Fruit fly (Drosophila melanogaster) whole organism, embryonic: Measurements from ENCODE around the gene Ns1.

ENCODE experiments used
- CG10543 ChIP-seq: fragments of 200-800 bp; sonication (Bioruptor generic); optimal IDR thresholded peaks from 3 replicates; lab custom pipeline; 2017; ENCODE audit warnings: missing biosample characterization, mild to moderate bottlenecking, missing genetic modification characterization, moderate library complexity
- CG10979 ChIP-seq: fragments of 200-800 bp; sonication (Bioruptor generic); optimal IDR thresholded peaks from 2 replicates; lab custom pipeline; 2018; ENCODE audit warnings: missing biosample characterization, mild to moderate bottlenecking, missing genetic modification characterization, moderate library complexity
- CG11085 ChIP-seq: fragments of 200-800 bp; sonication (Bioruptor generic); IDR thresholded peaks from 2 replicates; pipeline ENCODE4 v1.3.6; 2022; ENCODE audit warnings: missing biosample characterization, missing genetic modification characterization
- CG12744 ChIP-seq: fragments of 200-800 bp; sonication (Bioruptor generic); optimal IDR thresholded peaks from 2 replicates; lab custom pipeline; 2016; ENCODE audit warnings: missing biosample characterization, missing genetic modification characterization
- CG15514 ChIP-seq: fragments of 200-800 bp; sonication (Bioruptor generic); optimal IDR thresholded peaks from 3 replicates; lab custom pipeline; 2017; ENCODE audit warnings: missing biosample characterization, missing genetic modification characterization, mild to moderate bottlenecking, moderate library complexity, missing genetic modification reagents
- CG18599 ChIP-seq: fragments of 200-800 bp; sonication (Bioruptor generic); optimal IDR thresholded peaks from 3 replicates; lab custom pipeline; 2017; ENCODE audit warnings: missing biosample characterization, missing genetic modification characterization, mild to moderate bottlenecking, moderate library complexity, missing genetic modification reagents
- CG2120 ChIP-seq: fragments of 200-800 bp; sonication (Bioruptor generic); optimal IDR thresholded peaks from 3 replicates; lab custom pipeline; 2016; ENCODE audit warnings: missing biosample characterization, missing genetic modification characterization
- CG30403 ChIP-seq: fragments of 200-800 bp; sonication (Bioruptor generic); optimal IDR thresholded peaks from 3 replicates; lab custom pipeline; 2016; ENCODE audit warnings: missing biosample characterization, missing genetic modification characterization
- CG3838 ChIP-seq: fragments of 200-800 bp; sonication (Bioruptor generic); optimal IDR thresholded peaks from 3 replicates; lab custom pipeline; 2016; ENCODE audit warnings: missing biosample characterization, missing genetic modification characterization
- CG3995 ChIP-seq: fragments of 200-800 bp; sonication (Bioruptor generic); optimal IDR thresholded peaks from 3 replicates; lab custom pipeline; 2016; ENCODE audit warnings: missing biosample characterization, missing genetic modification characterization
- CG7963 ChIP-seq: fragments of 200-800 bp; sonication (Bioruptor generic); IDR thresholded peaks from 3 replicates; pipeline ENCODE4 v1.3.6; 2022; ENCODE audit warnings: missing biosample characterization, missing genetic modification characterization; ENCODE audit not compliant: partially characterized antibody
- CG9727 ChIP-seq: fragments of 200-800 bp; sonication (Bioruptor generic); optimal IDR thresholded peaks from 3 replicates; lab custom pipeline; 2017; ENCODE audit warnings: missing biosample characterization, mild to moderate bottlenecking, missing genetic modification characterization
- D ChIP-seq, 2 experiments: fragments of 200-800 bp in 1 of 2; fragments of >200 bp in 1 of 2; sonication (Bioruptor generic) in 1 of 2; optimal IDR thresholded peaks; 2 replicates in 1 of 2; 3 replicates in 1 of 2; lab custom pipeline; 2017; ENCODE audit warnings: mild to moderate bottlenecking in 1 of 2, missing biosample characterization in 1 of 2, missing genetic modification characterization in 1 of 2, missing genetic modification reagents in 1 of 2
- E2f2 ChIP-seq: fragments of 200-800 bp; sonication (Bioruptor generic); IDR thresholded peaks from 2 replicates; pipeline ENCODE4 v1.3.6; 2022; ENCODE audit warnings: missing biosample characterization, missing genetic modification characterization
- HLH4C ChIP-seq: fragments of 200-800 bp; sonication (Bioruptor generic); IDR thresholded peaks from 3 replicates; pipeline ENCODE4 v1.3.6; 2022; ENCODE audit warnings: missing biosample characterization, missing genetic modification characterization; ENCODE audit not compliant: partially characterized antibody
- HmgZ ChIP-seq: fragments of 200-800 bp; sonication (Bioruptor generic); optimal IDR thresholded peaks from 2 replicates; lab custom pipeline; 2018; ENCODE audit warnings: missing biosample characterization, mild to moderate bottlenecking, missing genetic modification characterization
- Jarid2 ChIP-seq: fragments of 200-800 bp; sonication (Bioruptor generic); optimal IDR thresholded peaks from 3 replicates; lab custom pipeline; 2017; ENCODE audit warnings: mild to moderate bottlenecking, missing biosample characterization, missing genetic modification reagents, missing genetic modification characterization
- Usf ChIP-seq: fragments of 200-800 bp; sonication (Bioruptor generic); optimal IDR thresholded peaks from 2 replicates; lab custom pipeline; 2017; ENCODE audit warnings: missing genotype, missing biosample characterization, missing genetic modification characterization
- YL-1 ChIP-seq: fragments of 200-800 bp; sonication (Bioruptor generic); optimal IDR thresholded peaks from 3 replicates; lab custom pipeline; 2017; ENCODE audit warnings: missing biosample characterization, mild to moderate bottlenecking, missing genetic modification characterization
- ci ChIP-seq: fragments of 200-800 bp; sonication (Bioruptor generic); IDR thresholded peaks from 3 replicates; pipeline ENCODE4 v1.3.6; 2022; ENCODE audit warnings: missing biosample characterization, missing genetic modification characterization
- da ChIP-seq: fragments of 200-800 bp; sonication (Bioruptor generic); optimal IDR thresholded peaks from 2 replicates; lab custom pipeline; 2016; ENCODE audit warnings: missing biosample characterization, missing genetic modification characterization
- en ChIP-seq: fragments of 200-800 bp; sonication (Bioruptor generic); optimal IDR thresholded peaks from 2 replicates; lab custom pipeline; 2016; ENCODE audit warnings: missing biosample characterization, missing genetic modification characterization
- eyg ChIP-seq: fragments of 200-800 bp; sonication (Bioruptor generic); optimal IDR thresholded peaks from 3 replicates; lab custom pipeline; 2016; ENCODE audit warnings: missing biosample characterization, missing genetic modification characterization
- gfzf ChIP-seq: fragments of 200-800 bp; sonication (Bioruptor generic); optimal IDR thresholded peaks from 2 replicates; lab custom pipeline; 2016; ENCODE audit warnings: missing biosample characterization, mild to moderate bottlenecking, missing genetic modification characterization, moderate library complexity
- grn ChIP-seq: fragments of 200-800 bp; sonication (Bioruptor generic); optimal IDR thresholded peaks from 3 replicates; lab custom pipeline; 2017; ENCODE audit warnings: missing biosample characterization, missing genetic modification characterization
- hbn ChIP-seq: fragments of 200-800 bp; sonication (Bioruptor generic); IDR thresholded peaks from 2 replicates; pipeline ENCODE4 v1.3.6; 2022; ENCODE audit warnings: missing biosample characterization, missing genetic modification characterization; ENCODE audit not compliant: partially characterized antibody
- ind ChIP-seq: fragments of 200-800 bp; sonication (Bioruptor generic); optimal IDR thresholded peaks from 3 replicates; lab custom pipeline; 2016; ENCODE audit warnings: missing biosample characterization, missing genetic modification characterization
- insv ChIP-seq, 2 experiments: fragments of 200-800 bp; sonication (Bioruptor generic); optimal IDR thresholded peaks; 3 replicates each; lab custom pipeline; 2016 to 2018; ENCODE audit warnings: missing biosample characterization in 2 of 2, missing genetic modification characterization in 2 of 2
- jing ChIP-seq: fragments of 200-800 bp; sonication (Bioruptor generic); optimal IDR thresholded peaks from 2 replicates; lab custom pipeline; 2018; ENCODE audit warnings: missing biosample characterization, mild to moderate bottlenecking, missing genetic modification characterization
- kay ChIP-seq: fragments of 200-800 bp; sonication (Bioruptor generic); optimal IDR thresholded peaks from 2 replicates; lab custom pipeline; 2016; ENCODE audit warnings: missing biosample characterization, missing genetic modification characterization
- kni ChIP-seq: fragments of 200-800 bp; sonication (Bioruptor generic); optimal IDR thresholded peaks from 3 replicates; lab custom pipeline; 2017; ENCODE audit warnings: mild to moderate bottlenecking, missing biosample characterization, missing genetic modification reagents, missing genetic modification characterization
- mam ChIP-seq: fragments of 200-800 bp; sonication (Bioruptor generic); optimal IDR thresholded peaks from 3 replicates; lab custom pipeline; 2016; ENCODE audit warnings: missing biosample characterization, missing genetic modification characterization
- row ChIP-seq: fragments of 200-800 bp; sonication (Bioruptor generic); IDR thresholded peaks from 3 replicates; pipeline ENCODE4 v1.3.6; 2022; ENCODE audit warnings: missing biosample characterization, missing genetic modification characterization
- salm ChIP-seq: fragments of 200-800 bp; sonication (Bioruptor generic); optimal IDR thresholded peaks from 2 replicates; lab custom pipeline; 2018; ENCODE audit warnings: missing biosample characterization, mild to moderate bottlenecking, missing genetic modification characterization
- sens ChIP-seq: fragments of 200-800 bp; sonication (Bioruptor generic); peaks from one replicate; lab custom pipeline; 2016; ENCODE audit warnings: missing biosample characterization, missing genetic modification characterization
- stwl ChIP-seq: fragments of 200-800 bp; sonication (Bioruptor generic); optimal IDR thresholded peaks from 3 replicates; lab custom pipeline; 2018; ENCODE audit warnings: missing biosample characterization, mild to moderate bottlenecking, missing genetic modification characterization, moderate library complexity
- toy ChIP-seq: fragments of 200-800 bp; sonication (Bioruptor generic); IDR thresholded peaks from 2 replicates; pipeline ENCODE4 v1.3.6; 2022; ENCODE audit warnings: missing biosample characterization, missing genetic modification characterization
- unpg ChIP-seq: fragments of 200-800 bp; sonication (Bioruptor generic); optimal IDR thresholded peaks from 3 replicates; lab custom pipeline; 2018; ENCODE audit warnings: missing biosample characterization, mild to moderate bottlenecking, missing genetic modification characterization, moderate library complexity
- zen2 ChIP-seq: fragments of 200-800 bp; sonication (Bioruptor generic); IDR thresholded peaks from 3 replicates; pipeline ENCODE4 v1.3.6; 2022; ENCODE audit warnings: missing biosample characterization, missing genetic modification characterization; ENCODE audit not compliant: partially characterized antibody
- zf30C ChIP-seq: fragments of 200-800 bp; sonication (Bioruptor generic); optimal IDR thresholded peaks from 3 replicates; lab custom pipeline; 2018; ENCODE audit warnings: missing biosample characterization, mild to moderate bottlenecking, missing genetic modification characterization

The Ns1 gene

dm6 chr3R:17039993-17040807 lies 32.3 kb downstream of the Ns1 start, which contains the start of the genes CG18213 and Trm7-32 (continued):
- TF ChIP-seq mam (GFP tag; lab: Kevin White, UChicago) = peak; percentile 40
- peak; percentile 69 for TF ChIP-seq zen2 (GFP tag; lab: Robert Waterston, UW)
- TF ChIP-seq HmgZ (tag; lab: Kevin White, UChicago) = peak; percentile 27
- no peak for TF ChIP-seq salm (tag; lab: Kevin White, UChicago)
- TF ChIP-seq eyg (GFP tag; lab: Kevin White, UChicago) = no peak
- peak in 1 of 2 experiments; percentile 18 for TF ChIP-seq insv (GFP tag; optimal IDR thresholded peaks at IDR 0.05; lab: Kevin White, UChicago)
- TF ChIP-seq kay = no peak
- peak; percentile 99 for TF ChIP-seq CG15514 (GFP tag; lab: Kevin White, UChicago)
- peak; percentile 1 for TF ChIP-seq CG10543 (GFP tag; lab: Kevin White, UChicago)
- TF ChIP-seq CG12744 (GFP tag; lab: Kevin White, UChicago) = no peak
- no peak for TF ChIP-seq toy (GFP tag; lab: Robert Waterston, UW)
- no peak for TF ChIP-seq en (GFP tag; lab: Kevin White, UChicago)
- peak; percentile 68; the same call in 1 of the 3 replicates for TF ChIP-seq CG7963
- TF ChIP-seq HLH4C (GFP tag; lab: Robert Waterston, UW) = peak; percentile 80
- TF ChIP-seq CG11085 (GFP tag; lab: Robert Waterston, UW) = no peak
- TF ChIP-seq YL-1 (GFP tag; lab: Kevin White, UChicago) = no peak
- no peak for TF ChIP-seq Usf (GFP tag; lab: Kevin White, UChicago)
- TF ChIP-seq CG30403 (GFP tag; lab: Kevin White, UChicago) = peak; percentile 4
- peak; percentile 3 for TF ChIP-seq ind (GFP tag; lab: Kevin White, UChicago)
- no peak for TF ChIP-seq ci (GFP tag; lab: Robert Waterston, UW)
- TF ChIP-seq CG9727 (GFP tag; lab: Kevin White, UChicago) = no peak
- no peak for TF ChIP-seq kni (GFP tag; lab: Kevin White, UChicago)
- TF ChIP-seq CG2120 (GFP tag; lab: Kevin White, UChicago) = peak; percentile 59
- TF ChIP-seq stwl (tag; lab: Kevin White, UChicago) = peak; percentile 17

- TF ChIP-seq D (optimal IDR thresholded peaks at IDR 0.05; lab: Kevin White, UChicago) (no peak), D (GFP tag; optimal IDR thresholded peaks at IDR 0.05; lab: Kevin White, UChicago) (no peak), hbn (GFP tag; lab: Robert Waterston, UW) (no peak), unpg (GFP tag; lab: Kevin White, UChicago) (no peak), da (GFP tag; lab: Kevin White, UChicago) (no peak), CG10979 (no peak), grn (GFP tag; lab: Kevin White, UChicago) (no peak), CG3995 (GFP tag; lab: Kevin White, UChicago) (no peak), gfzf (GFP tag; lab: Kevin White, UChicago) (no peak), CG15514 (GFP tag; lab: Kevin White, UChicago) (no peak), row (GFP tag; lab: Robert Waterston, UW) (no peak), E2f2 (no peak), CG3838 (GFP tag; lab: Kevin White, UChicago) (no peak), sens (no peak), Jarid2 (GFP tag; lab: Kevin White, UChicago) (no peak), CG18599 (GFP tag; lab: Kevin White, UChicago) (no peak), jing (GFP tag; lab: Kevin White, UChicago) (no peak), zf30C (GFP tag; lab: Kevin White, UChicago) (no peak)
- TF ChIP-seq, all 482 proteins: peak for 0
These were observed 36.5 kb downstream of the Ns1 start, which contains the start of gene CG4009 for dm6 chr3R:17035945-17036344. TSS of gene CG4009 (minus strand) at chr3R:17036045.
